Worm (Caenorhabditis elegans): ENCODE results near the gene acp-6.

DNA sequence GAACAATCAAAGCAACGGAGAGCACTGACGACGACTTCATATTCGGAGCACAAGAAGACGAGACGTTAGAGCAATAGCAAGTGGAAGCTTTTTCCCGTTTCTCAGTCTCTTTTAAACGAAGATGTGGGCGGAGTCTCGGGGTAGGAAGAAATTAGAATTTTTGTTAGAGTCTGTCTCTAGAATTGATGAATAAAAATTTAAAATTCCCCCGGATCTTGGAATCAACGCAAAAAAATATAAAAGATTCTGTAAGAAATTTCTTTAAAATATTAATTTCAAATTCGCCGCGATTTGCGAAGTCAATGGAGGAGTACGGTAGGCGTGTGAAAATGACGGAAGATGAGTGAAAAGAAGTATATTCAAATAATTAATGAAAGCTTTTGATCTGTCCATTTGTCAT lies 12.5 kb downstream of the acp-6 start, which contains the start of gene nlp-71:
- TF ChIP-seq tra-1 (GFP tag; IDR thresholded peaks at IDR 0.05) (no peak), spr-1 (tag; optimal IDR thresholded peaks at IDR 0.05) (no peak)
